Worm (Caenorhabditis elegans): ENCODE data around the gene F13A7.12.

F13A7.12 gene

ce11 chrV:16351757-16352156, 44.1 kb upstream of the F13A7.12 start:
- TF ChIP-seq nhr-21 (tag; optimal IDR thresholded peaks at IDR 0.05) (no peak), ama-1 (optimal IDR thresholded peaks at IDR 0.05) (no peak), ceh-82 (tag; optimal IDR thresholded peaks at IDR 0.05) (no peak), R02D3.7 (tag; optimal IDR thresholded peaks at IDR 0.05) (no peak), gmeb-1 (tag; optimal IDR thresholded peaks at IDR 0.05) (no peak), snpc-4 (tag; optimal IDR thresholded peaks at IDR 0.05) (peak; percentile 88), sma-9 (GFP tag; optimal IDR thresholded peaks at IDR 0.05) (no peak), sma-9 (tag; optimal IDR thresholded peaks at IDR 0.05) (no peak), dmd-4 (tag; optimal IDR thresholded peaks at IDR 0.05) (no peak)

- TF ChIP-seq unc-55 (GFP tag; optimal IDR thresholded peaks at IDR 0.05) = peak; percentile 45
- TF ChIP-seq gmeb-1 (tag; optimal IDR thresholded peaks at IDR 0.05) = peak; percentile 2
- no peak for TF ChIP-seq nhr-11 (tag; optimal IDR thresholded peaks at IDR 0.05)
- TF ChIP-seq crh-2 (tag; optimal IDR thresholded peaks at IDR 0.05) = no peak
- TF ChIP-seq lsy-2 (tag; optimal IDR thresholded peaks at IDR 0.05) = peak in 1 of 2 experiments; percentile 55
- no peak for TF ChIP-seq blmp-1 (tag; optimal IDR thresholded peaks at IDR 0.05; ENCODE audit: insufficient read depth)
- peak in 1 of 2 experiments; percentile 64 for TF ChIP-seq mdl-1 (tag; optimal IDR thresholded peaks at IDR 0.05)
- peak; percentile 59 for TF ChIP-seq C34F6.9 (tag; optimal IDR thresholded peaks at IDR 0.05)
- TF ChIP-seq sma-9 (GFP tag; optimal IDR thresholded peaks at IDR 0.05) = peak; percentile 70
- TF ChIP-seq sma-9 (tag; optimal IDR thresholded peaks at IDR 0.05) = no peak
- peak; percentile 34 for TF ChIP-seq skn-1 (tag; optimal IDR thresholded peaks at IDR 0.05)
- peak; percentile 56 for TF ChIP-seq F13H6.1 (tag; optimal IDR thresholded peaks at IDR 0.05)
- no peak for TF ChIP-seq Y55F3AM.14 (GFP tag; optimal IDR thresholded peaks at IDR 0.05)
- TF ChIP-seq sem-4 (tag; optimal IDR thresholded peaks at IDR 0.05) = no peak
- TF ChIP-seq nhr-129 (tag; optimal IDR thresholded peaks at IDR 0.05) = peak; percentile 68
- TF ChIP-seq nhr-21 (tag; optimal IDR thresholded peaks at IDR 0.05) = no peak
- peak; percentile 57 for TF ChIP-seq snpc-4 (tag; optimal IDR thresholded peaks at IDR 0.05)
- no peak for TF ChIP-seq ceh-16 (tag; optimal IDR thresholded peaks at IDR 0.05)
- TF ChIP-seq lin-13 (GFP tag; optimal IDR thresholded peaks at IDR 0.05) = no peak
Measured at ce11 chrV:16352282-16352681, 43.6 kb upstream of the F13A7.12 start.

ce11 chrV:16354675-16355074, 41.2 kb upstream of the F13A7.12 start:
- TF ChIP-seq nhr-129 (tag; optimal IDR thresholded peaks at IDR 0.05) = peak; percentile 3
- no peak for TF ChIP-seq blmp-1 (tag; optimal IDR thresholded peaks at IDR 0.05; ENCODE audit: insufficient read depth)
- TF ChIP-seq nhr-6 (tag; optimal IDR thresholded peaks at IDR 0.05) = no peak

- TF ChIP-seq dmd-4 (tag; optimal IDR thresholded peaks at IDR 0.05) (no peak), gmeb-1 (tag; optimal IDR thresholded peaks at IDR 0.05) (peak; percentile 76), mbf-1 (tag; optimal IDR thresholded peaks at IDR 0.05) (no peak), crh-2 (tag; optimal IDR thresholded peaks at IDR 0.05) (peak; percentile 93), nhr-11 (tag; optimal IDR thresholded peaks at IDR 0.05) (no peak), nhr-25 (tag; optimal IDR thresholded peaks at IDR 0.05) (peak; percentile 81), aly-2 (tag; optimal IDR thresholded peaks at IDR 0.05) (no peak), F13H6.1 (tag; optimal IDR thresholded peaks at IDR 0.05) (peak; percentile 93), ama-1 (optimal IDR thresholded peaks at IDR 0.05) (peak; percentile 54), mdl-1 (tag; optimal IDR thresholded peaks at IDR 0.05) (peak; percentile 85 to 87), lin-13 (GFP tag; optimal IDR thresholded peaks at IDR 0.05) (peak; percentile 79), Y55F3AM.14 (GFP tag; optimal IDR thresholded peaks at IDR 0.05) (peak; percentile 89), mab-5 (tag; optimal IDR thresholded peaks at IDR 0.05) (peak; percentile 1), sma-3 (GFP tag; optimal IDR thresholded peaks at IDR 0.05) (peak; percentile 87), nhr-6 (tag; optimal IDR thresholded peaks at IDR 0.05) (peak; percentile 74), lsy-2 (tag; optimal IDR thresholded peaks at IDR 0.05) (peak; percentile 57 to 88), C34F6.9 (tag; optimal IDR thresholded peaks at IDR 0.05) (peak; percentile 95), blmp-1 (tag; optimal IDR thresholded peaks at IDR 0.05; ENCODE audit: insufficient read depth) (peak; percentile 79), ceh-16 (tag; optimal IDR thresholded peaks at IDR 0.05) (peak; percentile 67), elt-3 (tag; optimal IDR thresholded peaks at IDR 0.05) (no peak), lin-11 (tag; optimal IDR thresholded peaks at IDR 0.05) (peak; percentile 92), snpc-4 (tag; optimal IDR thresholded peaks at IDR 0.05) (peak; percentile 80), elt-1 (tag; optimal IDR thresholded peaks at IDR 0.05) (no peak), unc-55 (GFP tag; optimal IDR thresholded peaks at IDR 0.05) (peak; percentile 78), egl-27 (tag; optimal IDR thresholded peaks at IDR 0.05) (peak; percentile 80), peb-1 (tag; optimal IDR thresholded peaks at IDR 0.05) (no peak), ztf-4 (tag; optimal IDR thresholded peaks at IDR 0.05) (peak; percentile 57), fos-1 (tag; optimal IDR thresholded peaks at IDR 0.05) (peak; percentile 87), sma-9 (GFP tag; optimal IDR thresholded peaks at IDR 0.05) (peak; percentile 92), sma-9 (tag; optimal IDR thresholded peaks at IDR 0.05) (no peak), ZK546.5 (tag; optimal IDR thresholded peaks at IDR 0.05) (peak; percentile 30), R02D3.7 (tag; optimal IDR thresholded peaks at IDR 0.05) (no peak), sem-4 (tag; optimal IDR thresholded peaks at IDR 0.05) (peak; percentile 75), nhr-129 (tag; optimal IDR thresholded peaks at IDR 0.05) (peak; percentile 94), nhr-21 (tag; optimal IDR thresholded peaks at IDR 0.05) (peak; percentile 89), zag-1 (tag; optimal IDR thresholded peaks at IDR 0.05) (peak; percentile 80)
Measured at ce11 chrV:16355941-16356340, 39.9 kb upstream of the F13A7.12 start.

Measured in whole organism, L2 larva.